Fruit fly (Drosophila melanogaster): Measurements from ENCODE around the gene RpL28.

Gene RpL28

dm6 chr3L:3259703-3260102 lies 36.9 kb upstream of the RpL28 start:
- peak; percentile 93 to 94 for TF ChIP-seq ss (GFP tag; optimal IDR thresholded peaks at IDR 0.05)
- TF ChIP-seq Met (GFP tag; optimal IDR thresholded peaks at IDR 0.05), result peak; percentile 82
- TF ChIP-seq Gug (GFP tag; IDR thresholded peaks at IDR 0.05), result peak; percentile 82
- peak; percentile 91 for TF ChIP-seq CG10631 (GFP tag; optimal IDR thresholded peaks at IDR 0.05)
- TF ChIP-seq Blimp-1 (GFP tag; optimal IDR thresholded peaks at IDR 0.05), result peak; percentile 72
- TF ChIP-seq Eip75B (GFP tag; optimal IDR thresholded peaks at IDR 0.05), result peak; percentile 90
- no peak for TF ChIP-seq fkh (GFP tag; optimal IDR thresholded peaks at IDR 0.05)
- peak; percentile 76 for TF ChIP-seq CG11762 (GFP tag; optimal IDR thresholded peaks at IDR 0.05; ENCODE audit: insufficient read depth)
- peak; percentile 93 for TF ChIP-seq spab (GFP tag; optimal IDR thresholded peaks at IDR 0.05)
- TF ChIP-seq Sox15 (GFP tag; optimal IDR thresholded peaks at IDR 0.05), result peak; percentile 61
- TF ChIP-seq CG16779 (tag; optimal IDR thresholded peaks at IDR 0.05), result peak; percentile 71
- peak; percentile 85 for TF ChIP-seq OdsH (GFP tag; optimal IDR thresholded peaks at IDR 0.05)
- TF ChIP-seq CG8319 (GFP tag; optimal IDR thresholded peaks at IDR 0.05), result peak; percentile 81
- TF ChIP-seq net (GFP tag; optimal IDR thresholded peaks at IDR 0.05), result peak; percentile 89
- peak; percentile 90 for TF ChIP-seq CG9139 (GFP tag; optimal IDR thresholded peaks at IDR 0.05)
- peak; percentile 84 for TF ChIP-seq CG8632 (GFP tag; optimal IDR thresholded peaks at IDR 0.05)
- peak; percentile 91 for TF ChIP-seq svp (GFP tag)
- peak; percentile 81 for TF ChIP-seq cyc (GFP tag; optimal IDR thresholded peaks at IDR 0.05)
- peak; percentile 79 for TF ChIP-seq CG6276 (GFP tag; optimal IDR thresholded peaks at IDR 0.05)
- peak; percentile 85 for TF ChIP-seq lz (GFP tag; optimal IDR thresholded peaks at IDR 0.05)
- TF ChIP-seq CG1621 (tag; optimal IDR thresholded peaks at IDR 0.05), result peak; percentile 91
- peak; percentile 91 for TF ChIP-seq CG8119 (GFP tag; IDR thresholded peaks at IDR 0.05)
- TF ChIP-seq Sox14 (GFP tag; optimal IDR thresholded peaks at IDR 0.05), result peak; percentile 86
- peak; percentile 82 for TF ChIP-seq CG31627 (GFP tag; optimal IDR thresholded peaks at IDR 0.05)
- TF ChIP-seq fd85E (GFP tag; optimal IDR thresholded peaks at IDR 0.05), result peak; percentile 50
- TF ChIP-seq CG32006 (GFP tag; optimal IDR thresholded peaks at IDR 0.05), result peak; percentile 82
- TF ChIP-seq pdm3 (GFP tag; optimal IDR thresholded peaks at IDR 0.05), result peak; percentile 88
- TF ChIP-seq Hr38 (GFP tag; optimal IDR thresholded peaks at IDR 0.05), result no peak
- peak; percentile 79 to 89 for TF ChIP-seq salr (GFP tag; optimal IDR thresholded peaks at IDR 0.05)
- TF ChIP-seq CG3919 (GFP tag; optimal IDR thresholded peaks at IDR 0.05), result peak; percentile 87
- peak; percentile 94 for TF ChIP-seq CG3032 (tag; optimal IDR thresholded peaks at IDR 0.05)
- peak; percentile 91 for TF ChIP-seq Ets96B (tag; optimal IDR thresholded peaks at IDR 0.05)
- peak; percentile 83 for TF ChIP-seq Smox (GFP tag; optimal IDR thresholded peaks at IDR 0.05)
- TF ChIP-seq Eip78C (GFP tag), result peak; percentile 98
- TF ChIP-seq Hr39 (GFP tag; optimal IDR thresholded peaks at IDR 0.05), result peak; percentile 83
- peak; percentile 85 for TF ChIP-seq CG34406 (GFP tag; optimal IDR thresholded peaks at IDR 0.05)
- peak; percentile 91 for TF ChIP-seq CG6792 (GFP tag; optimal IDR thresholded peaks at IDR 0.05)
- no peak; the same call in none of the 2 replicates for TF ChIP-seq CG11294 (GFP tag; IDR thresholded peaks at IDR 0.05)
- peak; percentile 80 for TF ChIP-seq CG7368 (GFP tag; optimal IDR thresholded peaks at IDR 0.05)
- peak; percentile 62 for TF ChIP-seq CG4318 (GFP tag; optimal IDR thresholded peaks at IDR 0.05)
- peak; percentile 57 for TF ChIP-seq vri (GFP tag; optimal IDR thresholded peaks at IDR 0.05)
- TF ChIP-seq Ets21C (GFP tag; optimal IDR thresholded peaks at IDR 0.05), result peak; percentile 73
- TF ChIP-seq CG10669 (GFP tag; optimal IDR thresholded peaks at IDR 0.05), result peak; percentile 92
- peak; percentile 83 for TF ChIP-seq Sox102F (GFP tag; optimal IDR thresholded peaks at IDR 0.05)
- peak; percentile 76 for TF ChIP-seq Lpt (GFP tag; optimal IDR thresholded peaks at IDR 0.05)
- peak; percentile 57 for TF ChIP-seq dac (GFP tag; optimal IDR thresholded peaks at IDR 0.05)
- TF ChIP-seq CG11902 (GFP tag; optimal IDR thresholded peaks at IDR 0.05), result peak; percentile 65
- TF ChIP-seq Eip93F (GFP tag; optimal IDR thresholded peaks at IDR 0.05), result peak; percentile 35
- TF ChIP-seq CG6808 (GFP tag; optimal IDR thresholded peaks at IDR 0.05), result peak; percentile 93
- peak; percentile 88 for TF ChIP-seq acj6 (GFP tag; optimal IDR thresholded peaks at IDR 0.05)
- peak; percentile 89 for TF ChIP-seq CG15336 (GFP tag; IDR thresholded peaks at IDR 0.05)
- TF ChIP-seq dsx (GFP tag; optimal IDR thresholded peaks at IDR 0.05; ENCODE audit: poor library complexity, severe bottlenecking), result peak; percentile 93
